Worm (Caenorhabditis elegans) whole organism, L3 larva: ENCODE measurements around the gene sto-4.

Experiments
- egl-5 ChIP-seq: fragments of 150-350 bp; optimal IDR thresholded peaks from 2 replicates; lab custom pipeline; 2017; ENCODE audit warnings: missing biosample characterization, missing genetic modification reagents, missing genetic modification characterization, inconsistent platforms
- elt-1 ChIP-seq: fragments of 150-350 bp; optimal IDR thresholded peaks from 2 replicates; lab custom pipeline; 2014; ENCODE audit warnings: missing biosample characterization, missing genetic modification characterization
- fos-1 ChIP-seq: fragments of 150-350 bp; optimal IDR thresholded peaks from 2 replicates; lab custom pipeline; 2014; ENCODE audit warnings: missing biosample characterization, missing genetic modification characterization
- jun-1 ChIP-seq: fragments of 150-350 bp; optimal IDR thresholded peaks from 2 replicates; lab custom pipeline; 2014; ENCODE audit warnings: missing biosample characterization, missing genetic modification reagents, missing genetic modification characterization
- nhr-28 ChIP-seq: fragments of 150-350 bp; optimal IDR thresholded peaks from 2 replicates; lab custom pipeline; 2014; ENCODE audit warnings: missing biosample characterization, missing genetic modification characterization
- pqm-1 ChIP-seq: fragments of 150-350 bp; optimal IDR thresholded peaks from 2 replicates; lab custom pipeline; 2017; ENCODE audit warnings: missing biosample characterization, missing genetic modification characterization, inconsistent platforms
- unc-39 ChIP-seq: sonication (generic microtip); optimal IDR thresholded peaks from 4 replicates; lab custom pipeline; 2017; ENCODE audit warnings: missing biosample characterization, missing genetic modification characterization
- zag-1 ChIP-seq: fragments of 150-350 bp; optimal IDR thresholded peaks from 2 replicates; lab custom pipeline; 2014; ENCODE audit warnings: missing biosample characterization, missing genetic modification characterization
- ztf-11 ChIP-seq: fragments of 150-350 bp; optimal IDR thresholded peaks from 2 replicates; lab custom pipeline; 2014; ENCODE audit warnings: missing biosample characterization, missing genetic modification characterization

ce11 chrX:11640463-11640995 lies 3.4 kb upstream of the sto-4 start:
- no peak for TF ChIP-seq elt-1 (tag; lab: Kevin White, UChicago)
- TF ChIP-seq zag-1 (tag; lab: Kevin White, UChicago) = no peak
- TF ChIP-seq egl-5 (tag; lab: Kevin White, UChicago) = no peak
- TF ChIP-seq nhr-28 (tag; lab: Kevin White, UChicago) = no peak
- TF ChIP-seq unc-39 = no peak
- no peak for TF ChIP-seq fos-1 (tag; lab: Kevin White, UChicago)
- TF ChIP-seq pqm-1 = no peak
- TF ChIP-seq ztf-11 (tag; lab: Kevin White, UChicago) = no peak
- no peak for TF ChIP-seq jun-1 (tag; lab: Kevin White, UChicago)
